Fruit fly (Drosophila melanogaster) whole organism, embryonic: ENCODE measurements around the gene asf1.

Source experiments
- Asciz ChIP-seq: fragments of 200-800 bp; sonication (Bioruptor generic); optimal IDR thresholded peaks from 2 replicates; lab custom pipeline; 2017; ENCODE audit warnings: missing biosample characterization, mild to moderate bottlenecking, missing genetic modification characterization, missing genetic modification reagents
- Atf-2 ChIP-seq: fragments of 200-800 bp; sonication (Bioruptor generic); optimal IDR thresholded peaks from 2 replicates; lab custom pipeline; 2016; ENCODE audit warnings: missing biosample characterization, missing genetic modification characterization
- BEAF-32 ChIP-seq: fragments of 200-800 bp; sonication (Bioruptor generic); optimal IDR thresholded peaks from 3 replicates; lab custom pipeline; 2017; ENCODE audit warnings: missing biosample characterization, missing genetic modification characterization, mild to moderate bottlenecking, moderate library complexity, missing genetic modification reagents
- Bgb ChIP-seq: fragments of 200-800 bp; sonication (Bioruptor generic); IDR thresholded peaks from 2 replicates; pipeline ENCODE4 v1.3.6; 2022; ENCODE audit warnings: missing biosample characterization, missing genetic modification characterization; ENCODE audit not compliant: partially characterized antibody
- C15 ChIP-seq: fragments of 200-800 bp; sonication (Bioruptor generic); IDR thresholded peaks from 3 replicates; pipeline ENCODE4 v1.3.6; 2022; ENCODE audit warnings: missing biosample characterization, missing genetic modification characterization
- CG10431 ChIP-seq: fragments of 200-800 bp; sonication (Bioruptor generic); optimal IDR thresholded peaks from 3 replicates; lab custom pipeline; 2018; ENCODE audit warnings: missing biosample characterization, mild to moderate bottlenecking, missing genetic modification characterization
- CG12071 ChIP-seq: fragments of 200-800 bp; sonication (Bioruptor generic); optimal IDR thresholded peaks from 3 replicates; lab custom pipeline; 2018; ENCODE audit warnings: missing biosample characterization, mild to moderate bottlenecking, missing genetic modification characterization
- CG12769 ChIP-seq: fragments of 200-800 bp; sonication (Bioruptor generic); optimal IDR thresholded peaks from 2 replicates; lab custom pipeline; 2019; ENCODE audit warnings: missing biosample characterization, mild to moderate bottlenecking, missing genetic modification characterization, moderate library complexity
- CG15514 ChIP-seq: fragments of 200-800 bp; sonication (Bioruptor generic); optimal IDR thresholded peaks from 3 replicates; lab custom pipeline; 2017; ENCODE audit warnings: missing biosample characterization, missing genetic modification characterization, mild to moderate bottlenecking, moderate library complexity, missing genetic modification reagents
- CG16779 ChIP-seq: fragments of 200-800 bp; sonication (Bioruptor generic); IDR thresholded peaks from 2 replicates; pipeline ENCODE4 v1.3.6; 2022; ENCODE audit warnings: missing biosample characterization, missing genetic modification characterization
- CG17568 ChIP-seq: fragments of 200-800 bp; sonication (Bioruptor generic); optimal IDR thresholded peaks from 2 replicates; lab custom pipeline; 2018; ENCODE audit warnings: missing biosample characterization, mild to moderate bottlenecking, missing genetic modification characterization, moderate library complexity
- CG17802 ChIP-seq: fragments of 200-800 bp; sonication (Bioruptor generic); optimal IDR thresholded peaks from 2 replicates; lab custom pipeline; 2018; ENCODE audit warnings: missing biosample characterization, mild to moderate bottlenecking, missing genetic modification characterization, moderate library complexity
- CG2712 ChIP-seq: fragments of 200-800 bp; optimal IDR thresholded peaks from 3 replicates; lab custom pipeline; 2019; ENCODE audit warnings: missing biosample characterization, mild to moderate bottlenecking, missing genetic modification characterization, moderate library complexity
- CG32532 ChIP-seq: fragments of 200-800 bp; sonication (Bioruptor generic); IDR thresholded peaks from 2 replicates; pipeline ENCODE4 v1.3.6; 2022; ENCODE audit warnings: missing biosample characterization, missing genetic modification characterization
- CG4282 ChIP-seq: fragments of 200-800 bp; sonication (Bioruptor generic); optimal IDR thresholded peaks from 2 replicates; lab custom pipeline; 2016; ENCODE audit warnings: missing biosample characterization, missing genetic modification characterization
- CG4424 ChIP-seq: fragments of 200-800 bp; sonication (Bioruptor generic); optimal IDR thresholded peaks from 3 replicates; lab custom pipeline; 2016; ENCODE audit warnings: missing biosample characterization, missing genetic modification characterization
- CG6791 ChIP-seq: fragments of 200-800 bp; sonication (Bioruptor generic); IDR thresholded peaks from 3 replicates; pipeline ENCODE4 v1.3.6; 2022; ENCODE audit warnings: missing biosample characterization, missing genetic modification characterization; ENCODE audit not compliant: partially characterized antibody
- CG9932 ChIP-seq: fragments of 200-800 bp; sonication (Bioruptor generic); IDR thresholded peaks from 2 replicates; pipeline ENCODE4 v1.3.6; 2022; ENCODE audit warnings: missing biosample characterization, missing genetic modification characterization
- CoRest ChIP-seq: fragments of 200-800 bp; sonication (Bioruptor generic); optimal IDR thresholded peaks from 3 replicates; lab custom pipeline; 2018; ENCODE audit warnings: missing biosample characterization, mild to moderate bottlenecking, missing genetic modification characterization, moderate library complexity
- Dbx ChIP-seq: fragments of 200-800 bp; sonication (Bioruptor generic); IDR thresholded peaks from 3 replicates; pipeline ENCODE4 v1.3.6; 2022; ENCODE audit warnings: missing biosample characterization, missing genetic modification characterization
- Deaf1 ChIP-seq: fragments of 200-800 bp; optimal IDR thresholded peaks from 3 replicates; lab custom pipeline; 2019; ENCODE audit warnings: missing biosample characterization, mild to moderate bottlenecking, missing genetic modification characterization, moderate library complexity
- Dip3 ChIP-seq: fragments of 200-800 bp; sonication (Bioruptor generic); optimal IDR thresholded peaks from 3 replicates; lab custom pipeline; 2016; ENCODE audit warnings: missing biosample characterization, missing genetic modification characterization
- Ets65A ChIP-seq: fragments of 200-800 bp; sonication (Bioruptor generic); peaks from one replicate; lab custom pipeline; 2016; ENCODE audit warnings: missing biosample characterization, missing genetic modification characterization
- Gsc ChIP-seq: fragments of 200-800 bp; sonication (Bioruptor generic); IDR thresholded peaks from 2 replicates; pipeline ENCODE4 v1.3.6; 2022; ENCODE audit warnings: missing biosample characterization, missing genetic modification characterization
- Lhr ChIP-seq: fragments of 200-800 bp; sonication (Bioruptor generic); optimal IDR thresholded peaks from 3 replicates; lab custom pipeline; 2017; ENCODE audit warnings: mild to moderate bottlenecking, missing biosample characterization, missing genetic modification reagents, missing genetic modification characterization
- Max ChIP-seq: fragments of 200-800 bp; sonication (Bioruptor generic); optimal IDR thresholded peaks from 2 replicates; lab custom pipeline; 2016; ENCODE audit warnings: missing biosample characterization, mild to moderate bottlenecking, missing genetic modification characterization
- Med ChIP-seq: fragments of 200-800 bp; sonication (Bioruptor generic); peaks from one replicate; lab custom pipeline; 2016; ENCODE audit warnings: missing biosample characterization, missing genetic modification characterization, mild to moderate bottlenecking, inconsistent platforms, moderate library complexity
- Oaz ChIP-seq: fragments of 200-800 bp; sonication (Bioruptor generic); IDR thresholded peaks from 2 replicates; pipeline ENCODE4 v1.3.6; 2022; ENCODE audit warnings: missing biosample characterization, missing genetic modification characterization
- Opbp ChIP-seq: fragments of 200-800 bp; sonication (Bioruptor generic); IDR thresholded peaks from 3 replicates; pipeline ENCODE4 v1.3.6; 2022; ENCODE audit warnings: missing biosample characterization, missing genetic modification characterization; ENCODE audit not compliant: partially characterized antibody
- Pdp1 ChIP-seq, 2 experiments: fragments of 200-800 bp; sonication (Bioruptor generic); optimal IDR thresholded peaks; 3 replicates each; lab custom pipeline; 2016; ENCODE audit warnings: missing biosample characterization in 2 of 2, missing genetic modification characterization in 2 of 2, mild to moderate bottlenecking in 1 of 2, moderate library complexity in 1 of 2
- Rfx ChIP-seq: fragments of 200-800 bp; sonication (Bioruptor generic); IDR thresholded peaks from 2 replicates; pipeline ENCODE4 v1.3.6; 2022; ENCODE audit warnings: missing biosample characterization, missing genetic modification characterization
- Scr ChIP-seq: fragments of 200-800 bp; sonication (Bioruptor generic); IDR thresholded peaks from 2 replicates; pipeline ENCODE4 v1.3.6; 2022; ENCODE audit warnings: missing biosample characterization, missing genetic modification characterization; ENCODE audit not compliant: partially characterized antibody
- Spps ChIP-seq: fragments of 200-800 bp; sonication (Bioruptor generic); optimal IDR thresholded peaks from 2 replicates; lab custom pipeline; 2018; ENCODE audit warnings: missing biosample characterization, mild to moderate bottlenecking, missing genetic modification characterization
- ash1 ChIP-seq: fragments of 200-800 bp; sonication (Bioruptor generic); optimal IDR thresholded peaks from 2 replicates; lab custom pipeline; 2018; ENCODE audit warnings: missing biosample characterization, mild to moderate bottlenecking, missing genetic modification characterization
- chinmo ChIP-seq: fragments of 200-800 bp; sonication (Bioruptor generic); IDR thresholded peaks from 4 replicates; pipeline ENCODE4 v1.3.6; 2022; ENCODE audit warnings: missing biosample characterization, missing genetic modification characterization; ENCODE audit not compliant: partially characterized antibody
- chm ChIP-seq: fragments of 200-800 bp; sonication (Bioruptor generic); IDR thresholded peaks from 2 replicates; pipeline ENCODE4 v1.3.6; 2022; ENCODE audit warnings: missing biosample characterization, missing genetic modification characterization
- ewg ChIP-seq: fragments of 200-800 bp; sonication (Bioruptor generic); optimal IDR thresholded peaks from 3 replicates; lab custom pipeline; 2017; ENCODE audit warnings: mild to moderate bottlenecking, missing biosample characterization, missing genetic modification reagents, missing genetic modification characterization
- fd96Cb ChIP-seq: fragments of 200-800 bp; sonication (Bioruptor generic); optimal IDR thresholded peaks from 2 replicates; lab custom pipeline; 2018; ENCODE audit warnings: missing biosample characterization, mild to moderate bottlenecking, missing genetic modification characterization, moderate library complexity
- grn ChIP-seq: fragments of 200-800 bp; sonication (Bioruptor generic); optimal IDR thresholded peaks from 3 replicates; lab custom pipeline; 2017; ENCODE audit warnings: missing biosample characterization, missing genetic modification characterization
- lab ChIP-seq: fragments of 200-800 bp; sonication (Bioruptor generic); optimal IDR thresholded peaks from 3 replicates; lab custom pipeline; 2017; ENCODE audit warnings: missing biosample characterization, missing genetic modification characterization, mild to moderate bottlenecking, moderate library complexity, missing genetic modification reagents
- lola ChIP-seq, 3 experiments: fragments of >200 bp in 2 of 3; fragments of 200-800 bp in 1 of 3; sonication (Bioruptor generic) in 1 of 3; optimal IDR thresholded peaks; 2 replicates each; lab custom pipeline; 2017 to 2019; ENCODE audit warnings: missing biosample characterization in 3 of 3, missing genetic modification characterization in 3 of 3, mild to moderate bottlenecking in 1 of 3, moderate library complexity in 1 of 3
- maf-S ChIP-seq: fragments of 200-800 bp; sonication (Bioruptor generic); optimal IDR thresholded peaks from 2 replicates; lab custom pipeline; 2016; ENCODE audit warnings: missing biosample characterization, missing genetic modification characterization
- nerfin-1 ChIP-seq: fragments of 200-800 bp; sonication (Bioruptor generic); optimal IDR thresholded peaks from 3 replicates; lab custom pipeline; 2019; ENCODE audit warnings: missing biosample characterization, mild to moderate bottlenecking, missing genetic modification characterization, moderate library complexity
- row ChIP-seq: fragments of 200-800 bp; sonication (Bioruptor generic); IDR thresholded peaks from 3 replicates; pipeline ENCODE4 v1.3.6; 2022; ENCODE audit warnings: missing biosample characterization, missing genetic modification characterization
- schlank ChIP-seq: fragments of 200-800 bp; sonication (Bioruptor generic); optimal IDR thresholded peaks from 2 replicates; lab custom pipeline; 2018; ENCODE audit warnings: missing biosample characterization, mild to moderate bottlenecking, missing genetic modification characterization
- seq ChIP-seq: fragments of 200-800 bp; sonication (Bioruptor generic); IDR thresholded peaks from 2 replicates; pipeline ENCODE4 v1.3.6; 2022; ENCODE audit warnings: missing biosample characterization, missing genetic modification characterization
- tna ChIP-seq: fragments of 200-800 bp; sonication (Bioruptor generic); IDR thresholded peaks from 2 replicates; pipeline ENCODE4 v1.3.6; 2022; ENCODE audit warnings: missing biosample characterization, missing genetic modification characterization; ENCODE audit not compliant: partially characterized antibody
- wor ChIP-seq: fragments of 200-800 bp; sonication (Bioruptor generic); IDR thresholded peaks from 2 replicates; pipeline ENCODE4 v1.3.6; 2022; ENCODE audit warnings: missing biosample characterization, missing genetic modification characterization
- z ChIP-seq: fragments of 200-800 bp; sonication (Bioruptor generic); IDR thresholded peaks from 3 replicates; pipeline ENCODE4 v1.3.6; 2022; ENCODE audit warnings: missing biosample characterization, missing genetic modification characterization

Gene asf1

DNA sequence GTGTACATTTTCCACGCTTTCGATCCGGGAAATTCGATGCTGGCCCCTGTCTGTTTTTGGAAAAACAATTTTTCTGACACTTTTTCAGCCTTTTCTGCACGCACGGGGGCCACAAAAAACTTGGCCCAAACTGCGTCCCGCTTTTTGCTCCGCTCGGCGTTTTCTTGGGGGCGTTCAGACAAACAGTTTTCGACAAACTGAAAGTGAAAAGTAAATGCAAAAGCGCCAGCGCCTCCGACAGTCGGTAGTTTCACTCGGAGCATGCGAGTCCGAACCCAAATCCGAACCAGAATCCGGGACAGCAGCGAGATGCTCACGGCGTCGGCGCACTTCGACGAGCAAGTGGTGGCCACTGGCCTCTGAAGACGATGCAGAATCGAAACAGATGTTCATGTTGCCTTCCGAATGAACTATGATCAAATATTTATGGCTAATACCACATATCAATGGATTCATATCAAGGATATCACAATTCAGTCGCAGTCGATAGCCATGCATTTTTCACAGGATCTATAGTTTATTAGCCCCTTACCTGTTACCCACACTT, 34.3 kb upstream of the asf1 start, which contains the start of gene Shal:
TSS of gene Shal (minus strand) at position 200 of the 547 bp plus-strand sequence.
- TF ChIP-seq Deaf1 (tag; lab: Kevin White, UChicago), result peak; percentile 93
- TF ChIP-seq chinmo (GFP tag; lab: Robert Waterston, UW), result 0 out of 4 replicates have a peak, but pooled peaks have one; percentile 16
- no peak for TF ChIP-seq schlank
- TF ChIP-seq row, result peak; percentile 8; the same call in 1 of the 3 replicates
- no peak for TF ChIP-seq Dip3
- peak; percentile 74 for TF ChIP-seq Med (GFP tag; lab: Kevin White, UChicago)
- TF ChIP-seq CG32532, result 0 out of 2 replicates have a peak, but pooled peaks have one; percentile 28
- TF ChIP-seq CG12071 (GFP tag; lab: Kevin White, UChicago), result no peak
- no peak for TF ChIP-seq fd96Cb (tag; lab: Kevin White, UChicago)
- TF ChIP-seq Gsc, result no peak
- no peak for TF ChIP-seq Dbx (GFP tag; lab: Robert Waterston, UW)
- peak; percentile 6 for TF ChIP-seq CG12769
- TF ChIP-seq chm (GFP tag; lab: Robert Waterston, UW), result peak; percentile 56; the same call in 1 of the 2 replicates
- no peak for TF ChIP-seq CG6791 (GFP tag; lab: Robert Waterston, UW)
- TF ChIP-seq seq (GFP tag; lab: Robert Waterston, UW), result 0 out of 2 replicates have a peak, but pooled peaks have one; percentile 6
- 0 out of 3 replicates have a peak, but pooled peaks have one; percentile 20 for TF ChIP-seq Opbp (GFP tag; lab: Robert Waterston, UW)
- peak; percentile 49 for TF ChIP-seq CG17802
- no peak for TF ChIP-seq Spps (tag; lab: Kevin White, UChicago)
- peak; percentile 93 for TF ChIP-seq CG15514 (GFP tag; lab: Kevin White, UChicago)
- TF ChIP-seq tna (GFP tag; lab: Robert Waterston, UW), result 0 out of 2 replicates have a peak, but pooled peaks have one; percentile 8
- TF ChIP-seq z (GFP tag; lab: Robert Waterston, UW), result no peak
- TF ChIP-seq Ets65A, result peak; percentile 90
- TF ChIP-seq Bgb (GFP tag; lab: Robert Waterston, UW), result peak; percentile 22; the same call in 1 of the 2 replicates
- no peak for TF ChIP-seq Rfx
- no peak for TF ChIP-seq ash1 (GFP tag; lab: Kevin White, UChicago)
- TF ChIP-seq grn, result no peak
- TF ChIP-seq CG9932 (GFP tag; lab: Robert Waterston, UW), result peak; percentile 21; the same call in 1 of the 2 replicates
- TF ChIP-seq Oaz, result no peak
- TF ChIP-seq wor (GFP tag; lab: Robert Waterston, UW), result no peak
- peak; percentile 86 for TF ChIP-seq ewg
- 0 out of 3 replicates have a peak, but pooled peaks have one; percentile 19 for TF ChIP-seq C15 (GFP tag; lab: Robert Waterston, UW)
- peak; percentile 26; the same call in 1 of the 2 replicates for TF ChIP-seq CG16779

DNA sequence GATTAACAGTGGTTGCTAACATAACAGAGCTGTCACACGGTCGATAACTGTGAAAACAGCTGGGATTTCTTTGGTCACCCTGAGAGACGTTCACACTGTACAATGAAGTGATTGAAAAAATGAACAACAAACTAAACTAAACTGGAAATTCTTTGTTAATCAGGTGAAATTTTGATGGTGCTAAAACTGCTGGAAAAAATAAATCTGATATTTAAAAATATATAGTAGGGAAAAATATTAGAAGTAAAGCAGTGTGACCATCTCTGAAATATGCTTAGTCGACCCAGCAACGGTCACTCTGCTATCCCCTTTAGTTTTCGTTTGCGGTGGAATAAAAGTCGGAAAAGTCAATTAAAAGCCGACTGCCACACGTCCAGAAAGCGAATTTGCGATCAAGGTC, 32.7 kb upstream of the asf1 start, which contains the start of the genes CG9231 and CG9330:
TSS of gene CG9231 (minus strand) at position 25 of the 400 bp plus-strand sequence.
TSS of gene CG9330 (plus strand) at position 275 of the 400 bp plus-strand sequence.
- TF ChIP-seq CG2712 (tag; lab: Kevin White, UChicago) (peak; percentile 52), lola (GFP tag; optimal IDR thresholded peaks at IDR 0.05; lab: Kevin White, UChicago) (peak in 1 of 3 experiments; percentile 19), Ets65A (peak; percentile 55), Max (peak; percentile 25), ewg (peak; percentile 26), CoRest (peak; percentile 36), Scr (peak; percentile 29; the same call in 1 of the 2 replicates), CG10431 (GFP tag; lab: Kevin White, UChicago) (peak; percentile 65), CG17568 (GFP tag; lab: Kevin White, UChicago) (peak; percentile 8), lab (GFP tag; lab: Kevin White, UChicago) (no peak), CG4282 (GFP tag; lab: Kevin White, UChicago) (no peak), maf-S (GFP tag; lab: Kevin White, UChicago) (peak; percentile 3), Asciz (GFP tag; lab: Kevin White, UChicago) (peak; percentile 10), BEAF-32 (GFP tag; lab: Kevin White, UChicago) (peak; percentile 48), Pdp1 (GFP tag; optimal IDR thresholded peaks at IDR 0.05; lab: Kevin White, UChicago) (peak; percentile 13 to 14), Atf-2 (no peak), nerfin-1 (tag; lab: Kevin White, UChicago) (peak; percentile 55), CG4424 (GFP tag; lab: Kevin White, UChicago) (no peak), Lhr (GFP tag; lab: Kevin White, UChicago) (peak; percentile 69)
